Worm (Caenorhabditis elegans) whole organism, L4 larva: ENCODE data around the gene F22B7.3.

Source experiments
- Y5F2A.4 ChIP-seq: fragments of 200-800 bp; sonication (Bioruptor generic); optimal IDR thresholded peaks from 2 replicates; lab custom pipeline; 2018; ENCODE audit warnings: mild to moderate bottlenecking, missing genetic modification characterization, missing compliant biosample characterization
- aly-2 ChIP-seq: sonication (generic microtip); optimal IDR thresholded peaks from 2 replicates; lab custom pipeline; 2018; ENCODE audit warnings: missing biosample characterization, missing genetic modification characterization
- lin-15B ChIP-seq: fragments of 150-350 bp; sonication (generic microtip); optimal IDR thresholded peaks from 3 replicates; lab custom pipeline; 2014; ENCODE audit warnings: missing biosample characterization, missing genetic modification characterization
- mep-1 ChIP-seq: fragments of 150-350 bp; sonication (generic microtip); optimal IDR thresholded peaks from 3 replicates; lab custom pipeline; 2014; ENCODE audit warnings: missing biosample characterization, missing genetic modification characterization
- nhr-11 ChIP-seq: fragments of 150-350 bp; optimal IDR thresholded peaks from 2 replicates; lab custom pipeline; 2014; ENCODE audit warnings: missing biosample characterization, missing genetic modification characterization
- nhr-41 ChIP-seq: fragments of 200-800 bp; sonication (Bioruptor generic); IDR thresholded peaks from 2 replicates; pipeline ENCODE4 v1.3.6; 2022; ENCODE audit warnings: missing genetic modification reagents, missing genetic modification characterization, missing compliant biosample characterization
- nhr-77 ChIP-seq: fragments of 150-350 bp; optimal IDR thresholded peaks from 2 replicates; lab custom pipeline; 2014; ENCODE audit warnings: missing biosample characterization, missing genetic modification characterization
- pha-4 ChIP-seq, 2 experiments: fragments of 150-350 bp in 1 of 2; fragments of 200-800 bp in 1 of 2; sonication (Bioruptor generic) in 1 of 2; IDR thresholded peaks in 1 of 2; optimal IDR thresholded peaks in 1 of 2; 2 replicates each; pipeline versions ENCODE4 v1.3.6 to Lab custom; 2014 to 2022; ENCODE audit warnings: missing genetic modification characterization in 2 of 2, missing genetic modification reagents in 2 of 2, missing biosample characterization in 1 of 2, missing compliant biosample characterization in 1 of 2
- snpc-4 ChIP-seq: fragments of 150-350 bp; optimal IDR thresholded peaks from 2 replicates; lab custom pipeline; 2014; ENCODE audit warnings: missing biosample characterization, missing genetic modification characterization
- tag-97 ChIP-seq: fragments of 200-800 bp; sonication (Bioruptor generic); IDR thresholded peaks from 2 replicates; pipeline ENCODE4 v1.3.6; 2022; ENCODE audit warnings: missing genetic modification characterization, missing compliant biosample characterization
- unc-130 ChIP-seq: sonication (generic microtip); optimal IDR thresholded peaks from 2 replicates; lab custom pipeline; 2016; ENCODE audit warnings: missing genetic modification reagents, missing genetic modification characterization, missing compliant biosample characterization
- zag-1 ChIP-seq: fragments of 150-350 bp; optimal IDR thresholded peaks from 2 replicates; lab custom pipeline; 2014; ENCODE audit warnings: missing biosample characterization, missing genetic modification characterization
- ztf-11 ChIP-seq: fragments of 150-350 bp; optimal IDR thresholded peaks from 2 replicates; lab custom pipeline; 2014; ENCODE audit warnings: missing biosample characterization, missing genetic modification characterization

DNA sequence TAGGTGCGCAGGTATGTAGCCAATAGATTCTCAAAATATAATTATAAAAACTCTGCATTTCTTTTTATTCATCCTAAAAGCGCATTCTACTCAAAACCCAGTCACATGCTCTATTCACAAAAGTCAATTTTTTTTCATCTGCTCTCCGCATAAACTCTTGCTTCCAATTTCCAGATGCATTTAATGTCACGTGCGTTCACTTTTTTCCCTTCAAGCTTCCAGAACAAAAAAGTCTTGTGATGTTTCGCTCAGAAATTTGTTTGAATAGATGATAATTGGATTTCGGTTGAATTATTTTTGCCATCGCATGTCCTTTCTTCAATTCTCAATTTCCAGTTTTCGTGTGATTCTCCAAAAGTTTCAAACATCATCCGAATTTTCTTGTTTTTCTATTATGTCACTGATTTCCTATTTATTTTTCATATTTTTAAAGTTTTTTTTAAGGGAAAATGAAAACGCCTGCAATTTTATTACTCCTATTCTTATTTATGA lies 16.3 kb downstream of the F22B7.3 start, which contains the start of gene F22B7.1:
- no peak for TF ChIP-seq snpc-4 (tag; lab: Kevin White, UChicago)
- no peak for TF ChIP-seq Y5F2A.4 (GFP tag; lab: Kevin White, UChicago)
- no peak for TF ChIP-seq ztf-11 (tag; lab: Kevin White, UChicago)
- no peak for TF ChIP-seq mep-1 (tag; lab: Kevin White, UChicago)
- no peak for TF ChIP-seq tag-97
- no peak for TF ChIP-seq nhr-77
- TF ChIP-seq zag-1 (tag; lab: Kevin White, UChicago): no peak
- no peak for TF ChIP-seq lin-15B (tag; lab: Kevin White, UChicago)
- TF ChIP-seq unc-130 (GFP tag; lab: Kevin White, UChicago): no peak
- TF ChIP-seq nhr-11: no peak
- no peak for TF ChIP-seq aly-2 (tag; lab: Kevin White, UChicago)
- TF ChIP-seq pha-4 (GFP tag; IDR thresholded peaks at IDR 0.05; lab: Robert Waterston, UW): no peak
- no peak for TF ChIP-seq pha-4 (tag; optimal IDR thresholded peaks at IDR 0.05; lab: Kevin White, UChicago)
- no peak for TF ChIP-seq nhr-41 (GFP tag; lab: Robert Waterston, UW)
